Fruit fly (Drosophila melanogaster) whole organism, prepupa: ENCODE measurements around the gene senju.

ENCODE experiments used
- Blimp-1 ChIP-seq: fragments of 200-800 bp; sonication (Bioruptor generic); optimal IDR thresholded peaks from 3 replicates; lab custom pipeline; 2017; ENCODE audit warnings: missing biosample characterization, missing genetic modification characterization, mild to moderate bottlenecking, moderate library complexity, missing genetic modification reagents
- CG10631 ChIP-seq: fragments of 200-800 bp; sonication (Bioruptor generic); optimal IDR thresholded peaks from 2 replicates; lab custom pipeline; 2016; ENCODE audit warnings: missing biosample characterization, missing genetic modification characterization
- CG10669 ChIP-seq: fragments of 200-800 bp; sonication (Bioruptor generic); optimal IDR thresholded peaks from 3 replicates; lab custom pipeline; 2018; ENCODE audit warnings: missing biosample characterization, mild to moderate bottlenecking, missing genetic modification characterization, moderate library complexity
- CG11294 ChIP-seq: fragments of 200-800 bp; sonication (Bioruptor generic); IDR thresholded peaks from 2 replicates; pipeline ENCODE4 v1.3.6; 2022; ENCODE audit warnings: missing biosample characterization, missing genetic modification characterization
- CG11762 ChIP-seq: fragments of 200-800 bp; sonication (Bioruptor generic); optimal IDR thresholded peaks from 3 replicates; lab custom pipeline; 2016; ENCODE audit warnings: missing biosample characterization, missing genetic modification characterization; ENCODE audit not compliant: insufficient read depth
- CG11902 ChIP-seq: fragments of 200-800 bp; sonication (Bioruptor generic); optimal IDR thresholded peaks from 3 replicates; lab custom pipeline; 2016; ENCODE audit warnings: missing biosample characterization, missing genetic modification characterization
- CG15336 ChIP-seq: fragments of 200-800 bp; sonication (Bioruptor generic); IDR thresholded peaks from 2 replicates; pipeline ENCODE4 v1.3.6; 2022; ENCODE audit warnings: missing biosample characterization, missing genetic modification characterization
- CG16779 ChIP-seq: fragments of 200-800 bp; sonication (Bioruptor generic); optimal IDR thresholded peaks from 3 replicates; lab custom pipeline; 2017; ENCODE audit warnings: missing biosample characterization, mild to moderate bottlenecking, missing genetic modification characterization
- CG3032 ChIP-seq: fragments of 200-800 bp; optimal IDR thresholded peaks from 2 replicates; lab custom pipeline; 2019; ENCODE audit warnings: missing biosample characterization, mild to moderate bottlenecking, missing genetic modification characterization, moderate library complexity
- CG31627 ChIP-seq: fragments of 200-800 bp; sonication (Bioruptor generic); optimal IDR thresholded peaks from 3 replicates; lab custom pipeline; 2016; ENCODE audit warnings: missing biosample characterization, missing genetic modification characterization
- CG34406 ChIP-seq: fragments of 200-800 bp; sonication (Bioruptor generic); optimal IDR thresholded peaks from 3 replicates; lab custom pipeline; 2016; ENCODE audit warnings: missing biosample characterization, missing genetic modification characterization
- CG3919 ChIP-seq: fragments of 200-800 bp; sonication (Bioruptor generic); optimal IDR thresholded peaks from 3 replicates; lab custom pipeline; 2016; ENCODE audit warnings: missing biosample characterization, missing genetic modification characterization
- CG6163 ChIP-seq: fragments of 200-800 bp; sonication (Bioruptor generic); IDR thresholded peaks from 3 replicates; pipeline ENCODE4 v1.3.6; 2022; ENCODE audit warnings: missing biosample characterization, missing genetic modification characterization
- CG6276 ChIP-seq: fragments of 200-800 bp; sonication (Bioruptor generic); optimal IDR thresholded peaks from 2 replicates; lab custom pipeline; 2017; ENCODE audit warnings: missing biosample characterization, mild to moderate bottlenecking, missing genetic modification characterization
- CG6792 ChIP-seq: fragments of 200-800 bp; sonication (Bioruptor generic); optimal IDR thresholded peaks from 3 replicates; lab custom pipeline; 2016; ENCODE audit warnings: missing biosample characterization, missing genetic modification characterization
- CG6808 ChIP-seq: fragments of 200-800 bp; sonication (Bioruptor generic); optimal IDR thresholded peaks from 3 replicates; lab custom pipeline; 2017; ENCODE audit warnings: missing biosample characterization, missing genetic modification characterization, mild to moderate bottlenecking, moderate library complexity, missing genetic modification reagents
- CG6854 ChIP-seq: fragments of 200-800 bp; sonication (Bioruptor generic); optimal IDR thresholded peaks from 2 replicates; lab custom pipeline; 2017; ENCODE audit warnings: missing biosample characterization, mild to moderate bottlenecking, missing genetic modification characterization
- CG7368 ChIP-seq: fragments of 200-800 bp; sonication (Bioruptor generic); optimal IDR thresholded peaks from 3 replicates; lab custom pipeline; 2016; ENCODE audit warnings: missing biosample characterization, missing genetic modification characterization
- CG8119 ChIP-seq: fragments of 200-800 bp; sonication (Bioruptor generic); IDR thresholded peaks from 3 replicates; pipeline ENCODE4 v1.3.6; 2022; ENCODE audit warnings: missing biosample characterization, missing genetic modification characterization
- CG8319 ChIP-seq: fragments of 200-800 bp; sonication (Bioruptor generic); optimal IDR thresholded peaks from 3 replicates; lab custom pipeline; 2016; ENCODE audit warnings: missing biosample characterization, missing genetic modification characterization
- CG8632 ChIP-seq: fragments of 200-800 bp; sonication (Bioruptor generic); optimal IDR thresholded peaks from 3 replicates; lab custom pipeline; 2016; ENCODE audit warnings: missing biosample characterization, missing genetic modification characterization
- CG9139 ChIP-seq: fragments of 200-800 bp; sonication (Bioruptor generic); optimal IDR thresholded peaks from 3 replicates; lab custom pipeline; 2017; ENCODE audit warnings: missing biosample characterization, mild to moderate bottlenecking, missing genetic modification characterization
- Eip75B ChIP-seq: fragments of 200-800 bp; sonication (Bioruptor generic); optimal IDR thresholded peaks from 3 replicates; lab custom pipeline; 2016; ENCODE audit warnings: missing biosample characterization, missing genetic modification characterization
- Eip78C ChIP-seq: fragments of 200-800 bp; sonication (Bioruptor generic); peaks from one replicate; lab custom pipeline; 2016; ENCODE audit warnings: missing biosample characterization, missing genetic modification characterization
- Ets96B ChIP-seq: fragments of 200-800 bp; optimal IDR thresholded peaks from 2 replicates; lab custom pipeline; 2019; ENCODE audit warnings: missing biosample characterization, mild to moderate bottlenecking, missing genetic modification characterization, moderate library complexity
- Hr38 ChIP-seq: sonication (Bioruptor generic); optimal IDR thresholded peaks from 2 replicates; lab custom pipeline; 2016; ENCODE audit warnings: missing biosample characterization, missing genetic modification characterization
- Hr39 ChIP-seq: fragments of 200-800 bp; sonication (Bioruptor generic); optimal IDR thresholded peaks from 2 replicates; lab custom pipeline; 2016; ENCODE audit warnings: missing biosample characterization, missing genetic modification characterization
- Hr4 ChIP-seq: fragments of 200-800 bp; sonication (Bioruptor generic); optimal IDR thresholded peaks from 3 replicates; lab custom pipeline; 2016; ENCODE audit warnings: missing biosample characterization, missing genetic modification characterization
- Lpt ChIP-seq: fragments of 200-800 bp; sonication (Bioruptor generic); optimal IDR thresholded peaks from 3 replicates; lab custom pipeline; 2016; ENCODE audit warnings: missing biosample characterization, missing genetic modification characterization
- Met ChIP-seq: fragments of 200-800 bp; sonication (Bioruptor generic); optimal IDR thresholded peaks from 3 replicates; lab custom pipeline; 2016; ENCODE audit warnings: missing biosample characterization, missing genetic modification characterization
- OdsH ChIP-seq: fragments of 200-800 bp; sonication (Bioruptor generic); optimal IDR thresholded peaks from 3 replicates; lab custom pipeline; 2016; ENCODE audit warnings: missing biosample characterization, missing genetic modification characterization
- Sox102F ChIP-seq: fragments of 200-800 bp; sonication (Bioruptor generic); optimal IDR thresholded peaks from 2 replicates; lab custom pipeline; 2016; ENCODE audit warnings: missing biosample characterization, mild to moderate bottlenecking, missing genetic modification characterization
- Sox14 ChIP-seq: fragments of 200-800 bp; sonication (Bioruptor generic); optimal IDR thresholded peaks from 3 replicates; lab custom pipeline; 2016; ENCODE audit warnings: missing biosample characterization, missing genetic modification characterization
- achi ChIP-seq: fragments of 200-800 bp; sonication (Bioruptor generic); optimal IDR thresholded peaks from 3 replicates; lab custom pipeline; 2016; ENCODE audit warnings: missing biosample characterization, missing genetic modification characterization
- acj6 ChIP-seq: fragments of 200-800 bp; sonication (Bioruptor generic); optimal IDR thresholded peaks from 3 replicates; lab custom pipeline; 2016; ENCODE audit warnings: missing biosample characterization, missing genetic modification characterization
- cyc ChIP-seq: fragments of 200-800 bp; sonication (Bioruptor generic); optimal IDR thresholded peaks from 3 replicates; lab custom pipeline; 2016; ENCODE audit warnings: missing biosample characterization, missing genetic modification characterization
- eg ChIP-seq: fragments of 200-800 bp; sonication (Bioruptor generic); IDR thresholded peaks from 3 replicates; pipeline ENCODE4 v1.3.6; 2022; ENCODE audit warnings: missing biosample characterization, missing genetic modification characterization
- esn ChIP-seq: fragments of 200-800 bp; sonication (Bioruptor generic); optimal IDR thresholded peaks from 2 replicates; lab custom pipeline; 2016; ENCODE audit warnings: missing biosample characterization, mild to moderate bottlenecking, missing genetic modification characterization, moderate library complexity
- fd59A ChIP-seq: fragments of 200-800 bp; sonication (Bioruptor generic); optimal IDR thresholded peaks from 2 replicates; lab custom pipeline; 2017; ENCODE audit warnings: missing biosample characterization, mild to moderate bottlenecking, missing genetic modification characterization, missing genetic modification reagents
- fd85E ChIP-seq: fragments of 200-800 bp; sonication (Bioruptor generic); optimal IDR thresholded peaks from 3 replicates; lab custom pipeline; 2016; ENCODE audit warnings: missing biosample characterization, missing genetic modification characterization
- fkh ChIP-seq: fragments of 200-800 bp; sonication (Bioruptor generic); optimal IDR thresholded peaks from 3 replicates; lab custom pipeline; 2017; ENCODE audit warnings: missing biosample characterization, mild to moderate bottlenecking, missing genetic modification characterization, moderate library complexity
- lz ChIP-seq: fragments of 200-800 bp; sonication (Bioruptor generic); optimal IDR thresholded peaks from 3 replicates; lab custom pipeline; 2016; ENCODE audit warnings: missing biosample characterization, missing genetic modification characterization
- net ChIP-seq: fragments of 200-800 bp; sonication (Bioruptor generic); optimal IDR thresholded peaks from 3 replicates; lab custom pipeline; 2016; ENCODE audit warnings: missing biosample characterization, missing genetic modification characterization
- pdm3 ChIP-seq: fragments of 200-800 bp; sonication (Bioruptor generic); optimal IDR thresholded peaks from 3 replicates; lab custom pipeline; 2016; ENCODE audit warnings: missing biosample characterization, missing genetic modification characterization
- salr ChIP-seq, 2 experiments: fragments of 200-800 bp; sonication (Bioruptor generic); optimal IDR thresholded peaks; 3 replicates each; lab custom pipeline; 2016 to 2018; ENCODE audit warnings: missing biosample characterization in 2 of 2, missing genetic modification characterization in 2 of 2, mild to moderate bottlenecking in 1 of 2
- spab ChIP-seq: fragments of 200-800 bp; sonication (Bioruptor generic); optimal IDR thresholded peaks from 2 replicates; lab custom pipeline; 2017; ENCODE audit warnings: missing biosample characterization, mild to moderate bottlenecking, missing genetic modification characterization, missing genetic modification reagents
- topi ChIP-seq: fragments of 200-800 bp; sonication (Bioruptor generic); optimal IDR thresholded peaks from 3 replicates; lab custom pipeline; 2016; ENCODE audit warnings: missing biosample characterization, missing genetic modification characterization
- vri ChIP-seq: fragments of 200-800 bp; sonication (Bioruptor generic); optimal IDR thresholded peaks from 3 replicates; lab custom pipeline; 2016; ENCODE audit warnings: missing biosample characterization, mild to moderate bottlenecking, missing genetic modification characterization

senju gene

dm6 chr2L:5063936-5064335 is 11.3 kb downstream of the senju start:
- TF ChIP-seq CG6854 (GFP tag; lab: Kevin White, UChicago), result peak; percentile 20
- peak; percentile 80 for TF ChIP-seq CG6276 (GFP tag; lab: Kevin White, UChicago)
- no peak for TF ChIP-seq spab (GFP tag; lab: Kevin White, UChicago)
- TF ChIP-seq, all 60 proteins: peak for 2

dm6 chr2L:5070797-5071579 is 18.3 kb downstream of the senju start, which contains the start of gene RpL37A:
Gene RpL37A, plus strand, starts transcription at chr2L:5070957.
- TF ChIP-seq eg (GFP tag; lab: Robert Waterston, UW), result no peak; the same call in 2 of the 3 replicates
- TF ChIP-seq CG6792 (GFP tag; lab: Kevin White, UChicago), result peak; percentile 49
- peak; percentile 33 for TF ChIP-seq fd59A
- TF ChIP-seq acj6 (GFP tag; lab: Kevin White, UChicago), result peak; percentile 53
- TF ChIP-seq CG11294 (GFP tag; lab: Robert Waterston, UW), result peak; percentile 7; the same call in 1 of the 2 replicates
- peak; percentile 68 for TF ChIP-seq Met (GFP tag; lab: Kevin White, UChicago)
- TF ChIP-seq CG9139 (GFP tag; lab: Kevin White, UChicago), result peak; percentile 70
- TF ChIP-seq Lpt (GFP tag; lab: Kevin White, UChicago), result no peak
- peak; percentile 75 for TF ChIP-seq fd85E (GFP tag; lab: Kevin White, UChicago)
- TF ChIP-seq cyc, result peak; percentile 71
- TF ChIP-seq CG16779, result peak; percentile 69
- peak; percentile 56 for TF ChIP-seq CG6808 (GFP tag; lab: Kevin White, UChicago)
- peak in 1 of 2 experiments; percentile 47 for TF ChIP-seq salr (GFP tag; optimal IDR thresholded peaks at IDR 0.05; lab: Kevin White, UChicago)
- no peak for TF ChIP-seq Ets96B
- peak; percentile 61 for TF ChIP-seq CG31627 (GFP tag; lab: Kevin White, UChicago)
- peak; percentile 54 for TF ChIP-seq Blimp-1 (GFP tag; lab: Kevin White, UChicago)
- TF ChIP-seq lz (GFP tag; lab: Kevin White, UChicago), result peak; percentile 52
- peak; percentile 75 for TF ChIP-seq Sox102F (GFP tag; lab: Kevin White, UChicago)
- TF ChIP-seq vri (GFP tag; lab: Kevin White, UChicago), result peak; percentile 56
- TF ChIP-seq CG3919, result peak; percentile 84
- TF ChIP-seq CG15336 (GFP tag; lab: Robert Waterston, UW), result no peak
- TF ChIP-seq Eip75B (GFP tag; lab: Kevin White, UChicago), result peak; percentile 66
- peak; percentile 53 for TF ChIP-seq achi (GFP tag; lab: Kevin White, UChicago)
- TF ChIP-seq CG6854 (GFP tag; lab: Kevin White, UChicago), result peak; percentile 94
- TF ChIP-seq CG10669 (GFP tag; lab: Kevin White, UChicago), result peak; percentile 99
- no peak for TF ChIP-seq CG10631
- no peak for TF ChIP-seq Hr38
- TF ChIP-seq fkh, result peak; percentile 71
- TF ChIP-seq spab (GFP tag; lab: Kevin White, UChicago), result no peak
- peak; percentile 82 for TF ChIP-seq topi (GFP tag; lab: Kevin White, UChicago)
- TF ChIP-seq Hr4 (GFP tag; lab: Kevin White, UChicago), result no peak
- peak; percentile 85 for TF ChIP-seq CG6163
- TF ChIP-seq CG11902, result no peak
- no peak for TF ChIP-seq CG11762 (GFP tag; lab: Kevin White, UChicago)
- peak; percentile 68 for TF ChIP-seq CG34406 (GFP tag; lab: Kevin White, UChicago)
- TF ChIP-seq net (GFP tag; lab: Kevin White, UChicago), result peak; percentile 79
- peak; percentile 40 for TF ChIP-seq OdsH (GFP tag; lab: Kevin White, UChicago)
- TF ChIP-seq CG7368 (GFP tag; lab: Kevin White, UChicago), result peak; percentile 46
- peak; percentile 33 for TF ChIP-seq Sox14 (GFP tag; lab: Kevin White, UChicago)
- peak; percentile 42 for TF ChIP-seq CG8319
- TF ChIP-seq CG3032 (tag; lab: Kevin White, UChicago), result peak; percentile 62
- TF ChIP-seq pdm3 (GFP tag; lab: Kevin White, UChicago), result no peak
- peak; percentile 16; the same call in 1 of the 3 replicates for TF ChIP-seq CG8119 (GFP tag; lab: Robert Waterston, UW)
- peak; percentile 60 for TF ChIP-seq Hr39
- peak; percentile 73 for TF ChIP-seq esn
- peak; percentile 27 for TF ChIP-seq CG8632 (GFP tag; lab: Kevin White, UChicago)
- TF ChIP-seq Eip78C (GFP tag; lab: Kevin White, UChicago), result peak; percentile 92
